Fruit fly (Drosophila melanogaster) whole organism, larva: ENCODE measurements around the gene CG42784.
A peak's percentile ranks its signal among the peaks of the same experiment; 100 is the strongest.

Experiments used
- noc ChIP-seq: fragments of 200-800 bp; sonication (Bioruptor generic); optimal IDR thresholded peaks from 3 replicates; lab custom pipeline; 2019; ENCODE audit warnings: missing biosample characterization, mild to moderate bottlenecking, missing genetic modification characterization, moderate library complexity

CG42784 gene

dm6 chr2L:13482258-13482657 is 67.0 kb downstream of the CG42784 start:
- TF ChIP-seq noc (tag; lab: Kevin White, UChicago) = no peak

DNA sequence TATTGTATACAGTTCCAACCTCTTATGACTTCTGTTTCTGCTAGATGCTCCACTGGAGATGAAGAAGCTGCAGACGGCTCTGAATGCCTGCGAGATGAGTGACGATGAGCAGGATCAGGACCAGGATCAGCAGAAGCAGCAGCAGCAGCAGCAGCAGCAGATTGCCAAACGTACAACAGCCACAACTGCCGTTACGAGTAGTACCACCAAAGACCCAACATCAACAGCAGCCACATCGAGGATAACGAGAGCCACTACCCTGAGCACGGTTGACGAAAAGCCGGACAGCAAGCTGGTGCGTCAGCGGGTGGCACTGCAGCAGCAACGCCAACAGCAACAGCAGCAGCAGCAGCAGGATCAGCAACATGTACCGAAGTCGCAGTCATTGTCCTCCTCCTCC is 82.7 kb downstream of the CG42784 start:
- TF ChIP-seq noc (tag; lab: Kevin White, UChicago) = no peak

DNA sequence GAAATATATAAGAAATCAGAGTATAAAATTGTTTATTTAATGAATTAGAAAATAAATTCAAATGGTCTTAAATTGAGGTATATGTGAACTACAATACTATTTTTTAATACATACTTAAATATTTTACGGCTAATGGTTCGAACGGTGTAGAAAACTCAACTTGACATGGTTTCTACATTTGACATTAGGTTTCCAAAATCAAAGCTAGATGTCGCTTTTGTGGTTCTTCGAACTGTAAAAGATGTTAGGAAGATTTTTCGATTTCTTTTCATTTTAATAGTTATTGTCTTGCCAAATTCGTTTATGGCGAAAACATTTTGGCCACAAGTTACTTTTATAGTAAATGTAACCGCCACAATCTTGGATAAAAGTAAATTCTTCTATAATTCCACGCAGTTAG is 85.2 kb downstream of the CG42784 start:
- TF ChIP-seq noc (tag; lab: Kevin White, UChicago) = no peak

DNA sequence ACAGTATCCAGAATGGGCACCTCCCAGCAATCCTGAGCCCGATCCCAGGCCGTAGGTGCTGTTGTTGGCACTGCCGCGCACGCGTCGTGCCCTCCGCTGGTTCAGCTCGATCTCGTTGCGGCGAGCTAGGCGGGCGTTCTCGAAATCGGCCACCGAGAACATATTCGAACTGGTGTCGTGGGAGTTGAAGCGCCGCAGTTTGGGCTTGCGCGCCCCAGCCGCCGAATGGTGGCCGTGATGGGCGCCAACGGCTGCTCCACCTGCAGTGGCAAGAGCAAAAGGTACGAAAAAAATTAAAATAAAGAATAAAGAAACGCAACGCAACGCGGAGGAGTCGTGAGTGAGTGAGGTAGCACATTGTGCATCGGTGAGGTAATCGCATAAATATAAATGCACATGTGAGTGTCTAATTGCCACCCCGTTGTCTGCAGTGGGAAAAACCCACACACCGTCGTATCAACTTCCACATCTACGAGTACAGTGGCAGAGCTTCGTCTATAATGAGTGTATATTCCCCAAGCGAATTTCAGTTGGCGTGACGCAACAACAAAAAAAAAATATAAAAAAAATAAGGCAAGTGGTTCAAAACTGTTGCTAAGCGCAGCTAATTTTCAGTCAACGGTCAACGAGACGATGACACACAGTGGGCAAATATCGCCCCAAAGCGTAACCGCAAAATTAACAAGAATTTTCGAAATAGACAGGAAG is 94.5 kb downstream of the CG42784 start:
- TF ChIP-seq noc (tag; lab: Kevin White, UChicago) = no peak

- peak; percentile 29 for TF ChIP-seq noc (tag; lab: Kevin White, UChicago)
These were observed 95.9 kb downstream of the CG42784 start for dm6 chr2L:13510870-13511867.

dm6 chr2L:13512182-13513032 is 97.2 kb downstream of the CG42784 start:
- no peak for TF ChIP-seq noc (tag; lab: Kevin White, UChicago)

DNA sequence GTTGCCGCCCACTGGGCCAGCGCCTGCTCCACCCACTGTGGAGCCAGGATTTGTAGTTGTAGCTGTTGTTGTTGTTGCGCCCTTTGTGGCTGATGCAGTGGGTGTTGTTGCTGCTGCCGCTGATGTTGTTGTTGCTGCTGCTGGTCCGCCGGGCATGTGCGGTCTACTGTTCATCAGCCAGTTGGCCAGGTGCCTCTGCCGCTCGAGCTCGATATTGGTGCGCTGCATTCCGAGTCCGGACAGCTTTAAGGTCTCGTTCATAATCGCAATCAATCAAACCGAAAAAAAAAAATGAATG is 97.8 kb downstream of the CG42784 start:
- TF ChIP-seq noc (tag; lab: Kevin White, UChicago) = no peak

DNA sequence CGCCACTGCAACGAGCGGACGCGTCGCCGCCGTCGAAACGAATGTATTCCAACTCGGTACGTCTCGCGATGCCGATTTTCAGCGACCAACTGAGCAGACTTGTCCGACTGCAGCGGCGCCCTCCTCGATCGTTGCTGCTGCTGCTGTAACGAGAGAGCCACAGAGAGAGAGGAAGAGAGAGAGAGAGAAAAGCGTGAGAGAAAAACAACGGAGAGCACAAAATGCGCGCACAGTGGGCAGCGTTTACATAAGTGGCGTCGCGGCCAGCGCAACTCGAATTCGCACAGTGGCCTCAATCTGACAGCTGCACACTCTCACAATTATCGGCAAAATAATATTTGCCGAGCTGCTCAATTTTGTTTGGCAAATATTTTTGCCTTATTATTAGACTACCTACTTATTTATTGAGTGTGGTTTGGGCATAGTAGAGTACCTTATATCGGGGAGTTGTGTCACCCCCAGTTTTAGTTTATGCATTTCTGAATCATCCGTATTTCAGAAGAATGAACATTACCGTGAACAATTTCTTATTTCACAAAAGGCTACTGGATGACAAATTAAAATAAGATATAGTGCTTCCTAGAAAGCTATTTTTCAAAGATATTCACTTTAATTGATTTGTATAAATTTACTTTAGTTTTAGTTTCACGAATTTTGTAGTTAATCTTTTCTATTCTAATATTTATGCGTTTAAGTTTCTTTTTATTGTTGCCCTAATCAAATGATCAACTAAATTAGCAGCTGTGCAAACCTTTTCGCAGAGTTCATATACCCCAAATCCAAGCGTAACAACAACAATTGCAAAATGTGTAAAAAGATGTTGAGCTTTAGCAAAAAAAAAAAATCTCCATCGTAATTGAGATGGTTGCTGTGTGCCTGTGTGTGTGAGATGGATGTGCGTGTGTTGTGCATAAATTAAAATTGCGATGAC is 98.4 kb downstream of the CG42784 start:
- no peak for TF ChIP-seq noc (tag; lab: Kevin White, UChicago)

dm6 chr2L:13514262-13514937 is 99.2 kb downstream of the CG42784 start:
- peak; percentile 92 for TF ChIP-seq noc (tag; lab: Kevin White, UChicago)

- no peak for TF ChIP-seq noc (tag; lab: Kevin White, UChicago)
These were observed 99.9 kb downstream of the CG42784 start for dm6 chr2L:13514945-13515687.

DNA sequence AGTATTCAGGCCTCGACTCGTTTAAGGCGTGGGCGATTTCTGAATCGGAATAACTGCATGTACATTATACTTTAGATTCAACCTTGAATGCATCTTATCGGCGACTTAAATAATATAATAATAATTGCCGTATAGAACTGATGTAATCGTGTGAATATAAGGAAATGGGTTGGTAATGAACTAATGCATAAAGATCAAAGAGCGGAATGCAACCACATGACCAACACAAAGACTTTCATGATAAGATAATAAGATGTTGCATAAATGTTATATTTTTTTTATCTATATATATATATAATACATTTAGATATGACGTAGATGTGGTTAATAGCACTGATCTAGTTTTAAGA is 100.4 kb downstream of the CG42784 start:
- no peak for TF ChIP-seq noc (tag; lab: Kevin White, UChicago)

dm6 chr2L:13521807-13522206 is 106.6 kb downstream of the CG42784 start:
- no peak for TF ChIP-seq noc (tag; lab: Kevin White, UChicago)

dm6 chr2L:13527541-13527940 is 112.3 kb downstream of the CG42784 start, which contains the start of gene CG33640:
Gene CG33640 (plus strand): TSS chr2L:13527841.
- TF ChIP-seq noc (tag; lab: Kevin White, UChicago) = no peak
